Fruit fly (Drosophila melanogaster) whole organism, embryonic: ENCODE results near the gene CG1440.
A peak's percentile ranks its signal among the peaks of the same experiment; 100 is the strongest.

Source experiments
- Asciz ChIP-seq: fragments of 200-800 bp; sonication (Bioruptor generic); optimal IDR thresholded peaks from 2 replicates; lab custom pipeline; 2017; ENCODE audit warnings: missing biosample characterization, mild to moderate bottlenecking, missing genetic modification characterization, missing genetic modification reagents
- BtbVII ChIP-seq: fragments of 200-800 bp; sonication (Bioruptor generic); optimal IDR thresholded peaks from 3 replicates; lab custom pipeline; 2017; ENCODE audit warnings: missing biosample characterization, mild to moderate bottlenecking, missing genetic modification characterization
- CG12769 ChIP-seq: fragments of 200-800 bp; sonication (Bioruptor generic); optimal IDR thresholded peaks from 2 replicates; lab custom pipeline; 2019; ENCODE audit warnings: missing biosample characterization, mild to moderate bottlenecking, missing genetic modification characterization, moderate library complexity
- CG15479 ChIP-seq: fragments of 200-800 bp; sonication (Bioruptor generic); optimal IDR thresholded peaks from 3 replicates; lab custom pipeline; 2019; ENCODE audit warnings: missing biosample characterization, mild to moderate bottlenecking, missing genetic modification characterization, moderate library complexity
- CG17186 ChIP-seq: fragments of 200-800 bp; sonication (Bioruptor generic); optimal IDR thresholded peaks from 3 replicates; lab custom pipeline; 2017; ENCODE audit warnings: missing biosample characterization, missing genetic modification reagents, missing genetic modification characterization
- CG17829 ChIP-seq: fragments of 200-800 bp; optimal IDR thresholded peaks from 2 replicates; lab custom pipeline; 2019; ENCODE audit warnings: missing biosample characterization, mild to moderate bottlenecking, missing genetic modification characterization, moderate library complexity
- CG17912 ChIP-seq: fragments of 200-800 bp; sonication (Bioruptor generic); optimal IDR thresholded peaks from 2 replicates; lab custom pipeline; 2018; ENCODE audit warnings: missing biosample characterization, mild to moderate bottlenecking, missing genetic modification characterization
- CG18599 ChIP-seq: fragments of 200-800 bp; sonication (Bioruptor generic); optimal IDR thresholded peaks from 3 replicates; lab custom pipeline; 2017; ENCODE audit warnings: missing biosample characterization, missing genetic modification characterization, mild to moderate bottlenecking, moderate library complexity, missing genetic modification reagents
- CG31224 ChIP-seq: fragments of 200-800 bp; sonication (Bioruptor generic); IDR thresholded peaks from 2 replicates; pipeline ENCODE4 v1.3.6; 2022; ENCODE audit warnings: missing biosample characterization, missing genetic modification characterization
- CG31365 ChIP-seq: fragments of 200-800 bp; sonication (Bioruptor generic); optimal IDR thresholded peaks from 2 replicates; lab custom pipeline; 2018; ENCODE audit warnings: missing biosample characterization, mild to moderate bottlenecking, missing genetic modification characterization
- CG5953 ChIP-seq: fragments of 200-800 bp; sonication (Bioruptor generic); IDR thresholded peaks from 2 replicates; pipeline ENCODE4 v1.3.6; 2022; ENCODE audit warnings: missing biosample characterization, missing genetic modification characterization
- CG6272 ChIP-seq: fragments of 200-800 bp; sonication (Bioruptor generic); IDR thresholded peaks from 2 replicates; pipeline ENCODE4 v1.3.6; 2022; ENCODE audit warnings: missing biosample characterization, missing genetic modification characterization
- CG6683 ChIP-seq: fragments of 200-800 bp; sonication (Bioruptor generic); optimal IDR thresholded peaks from 2 replicates; lab custom pipeline; 2017; ENCODE audit warnings: missing biosample characterization, mild to moderate bottlenecking, missing genetic modification characterization, missing genetic modification reagents
- CG6854 ChIP-seq: fragments of 200-800 bp; sonication (Bioruptor generic); optimal IDR thresholded peaks from 3 replicates; lab custom pipeline; 2017; ENCODE audit warnings: missing biosample characterization, mild to moderate bottlenecking, missing genetic modification characterization
- CG7987 ChIP-seq: fragments of 200-800 bp; sonication (Bioruptor generic); optimal IDR thresholded peaks from 2 replicates; lab custom pipeline; 2018; ENCODE audit warnings: missing biosample characterization, mild to moderate bottlenecking, missing genetic modification characterization, moderate library complexity
- CTCF ChIP-seq: fragments of 200-800 bp; sonication (Bioruptor generic); optimal IDR thresholded peaks from 2 replicates; lab custom pipeline; 2017; ENCODE audit warnings: missing biosample characterization, mild to moderate bottlenecking, missing genetic modification characterization, moderate library complexity
- Dek ChIP-seq: fragments of 200-800 bp; sonication (Bioruptor generic); optimal IDR thresholded peaks from 3 replicates; lab custom pipeline; 2019; ENCODE audit warnings: missing biosample characterization, mild to moderate bottlenecking, missing genetic modification characterization, moderate library complexity
- E2f2 ChIP-seq: fragments of 200-800 bp; sonication (Bioruptor generic); IDR thresholded peaks from 2 replicates; pipeline ENCODE4 v1.3.6; 2022; ENCODE audit warnings: missing biosample characterization, missing genetic modification characterization
- Eip74EF ChIP-seq, 2 experiments: fragments of 200-800 bp in 1 of 2; fragments of >200 bp in 1 of 2; sonication (Bioruptor generic) in 1 of 2; optimal IDR thresholded peaks; 2 replicates each; lab custom pipeline; 2017 to 2019; ENCODE audit warnings: missing biosample characterization in 2 of 2, missing genetic modification characterization in 2 of 2, mild to moderate bottlenecking in 1 of 2, moderate library complexity in 1 of 2
- Lim3 ChIP-seq: fragments of 200-800 bp; sonication (Bioruptor generic); IDR thresholded peaks from 2 replicates; pipeline ENCODE4 v1.3.6; 2022; ENCODE audit warnings: missing biosample characterization, missing genetic modification characterization
- Lpt ChIP-seq: fragments of >200 bp; optimal IDR thresholded peaks from 2 replicates; lab custom pipeline; 2018; ENCODE audit warnings: missing biosample characterization, missing genetic modification characterization
- Mrtf ChIP-seq: fragments of 200-800 bp; sonication (Bioruptor generic); IDR thresholded peaks from 3 replicates; pipeline ENCODE4 v1.3.6; 2022; ENCODE audit warnings: missing biosample characterization, missing genetic modification characterization
- NFAT ChIP-seq: fragments of 200-800 bp; sonication (Bioruptor generic); IDR thresholded peaks from 2 replicates; pipeline ENCODE4 v1.3.6; 2022; ENCODE audit warnings: missing biosample characterization, missing genetic modification characterization
- Oli ChIP-seq: fragments of 200-800 bp; sonication (Bioruptor generic); optimal IDR thresholded peaks from 2 replicates; lab custom pipeline; 2018; ENCODE audit warnings: missing biosample characterization, mild to moderate bottlenecking, missing genetic modification characterization, moderate library complexity
- PHDP ChIP-seq: fragments of 200-800 bp; sonication (Bioruptor generic); optimal IDR thresholded peaks from 3 replicates; lab custom pipeline; 2018; ENCODE audit warnings: missing biosample characterization, mild to moderate bottlenecking, missing genetic modification characterization, moderate library complexity
- Stat92E ChIP-seq, 3 experiments: fragments of >200 bp in 2 of 3; fragments of 200-800 bp in 1 of 3; sonication (Bioruptor generic) in 1 of 3; optimal IDR thresholded peaks; 2 replicates each; lab custom pipeline; 2017 to 2019; ENCODE audit warnings: missing biosample characterization in 3 of 3, missing genetic modification characterization in 3 of 3, mild to moderate bottlenecking in 1 of 3, moderate library complexity in 1 of 3
- Trl ChIP-seq, 3 experiments: fragments of >200 bp in 2 of 3; fragments of 200-800 bp in 1 of 3; sonication (Bioruptor generic) in 1 of 3; optimal IDR thresholded peaks; 2 replicates in 1 of 3; 3 replicates in 2 of 3; lab custom pipeline; 2016 to 2017; ENCODE audit warnings: missing biosample characterization in 1 of 3, missing genetic modification characterization in 1 of 3
- Xrp1 ChIP-seq: fragments of 200-800 bp; sonication (Bioruptor generic); IDR thresholded peaks from 2 replicates; pipeline ENCODE4 v1.3.6; 2022; ENCODE audit warnings: missing biosample characterization, missing genetic modification characterization
- ap ChIP-seq: fragments of 200-800 bp; sonication (Bioruptor generic); IDR thresholded peaks from 2 replicates; pipeline ENCODE4 v1.3.6; 2022; ENCODE audit warnings: missing biosample characterization, missing genetic modification characterization
- bigmax ChIP-seq: fragments of 200-800 bp; sonication (Bioruptor generic); optimal IDR thresholded peaks from 2 replicates; lab custom pipeline; 2018; ENCODE audit warnings: missing biosample characterization, mild to moderate bottlenecking, missing genetic modification characterization
- cad ChIP-seq: fragments of >200 bp; optimal IDR thresholded peaks from 2 replicates; lab custom pipeline; 2017; ENCODE audit warnings: missing biosample characterization, missing genetic modification characterization
- cg ChIP-seq: fragments of 200-800 bp; sonication (Bioruptor generic); optimal IDR thresholded peaks from 3 replicates; lab custom pipeline; 2019; ENCODE audit warnings: missing biosample characterization, mild to moderate bottlenecking, missing genetic modification characterization, moderate library complexity
- corto ChIP-seq: fragments of 200-800 bp; sonication (Bioruptor generic); optimal IDR thresholded peaks from 2 replicates; lab custom pipeline; 2016; ENCODE audit warnings: missing biosample characterization, mild to moderate bottlenecking, missing genetic modification characterization, moderate library complexity
- da ChIP-seq: fragments of 200-800 bp; sonication (Bioruptor generic); optimal IDR thresholded peaks from 2 replicates; lab custom pipeline; 2016; ENCODE audit warnings: missing biosample characterization, missing genetic modification characterization
- fd64A ChIP-seq: fragments of 200-800 bp; sonication (Bioruptor generic); optimal IDR thresholded peaks from 3 replicates; lab custom pipeline; 2018; ENCODE audit warnings: missing biosample characterization, mild to moderate bottlenecking, missing genetic modification characterization
- gsb ChIP-seq: fragments of 200-800 bp; sonication (Bioruptor generic); IDR thresholded peaks from 2 replicates; pipeline ENCODE4 v1.3.6; 2022; ENCODE audit warnings: missing biosample characterization, missing genetic modification characterization
- jumu ChIP-seq: fragments of 200-800 bp; sonication (Bioruptor generic); optimal IDR thresholded peaks from 3 replicates; lab custom pipeline; 2016; ENCODE audit warnings: missing biosample characterization, missing genetic modification characterization
- ken ChIP-seq: fragments of 200-800 bp; sonication (Bioruptor generic); IDR thresholded peaks from 3 replicates; pipeline ENCODE4 v1.3.6; 2022; ENCODE audit warnings: missing biosample characterization, missing genetic modification characterization
- lola ChIP-seq, 3 experiments: fragments of >200 bp in 2 of 3; fragments of 200-800 bp in 1 of 3; sonication (Bioruptor generic) in 1 of 3; optimal IDR thresholded peaks; 2 replicates each; lab custom pipeline; 2017 to 2019; ENCODE audit warnings: missing biosample characterization in 3 of 3, missing genetic modification characterization in 3 of 3, mild to moderate bottlenecking in 1 of 3, moderate library complexity in 1 of 3
- nerfin-1 ChIP-seq: fragments of 200-800 bp; sonication (Bioruptor generic); optimal IDR thresholded peaks from 3 replicates; lab custom pipeline; 2019; ENCODE audit warnings: missing biosample characterization, mild to moderate bottlenecking, missing genetic modification characterization, moderate library complexity
- otp ChIP-seq: fragments of 200-800 bp; sonication (Bioruptor generic); IDR thresholded peaks from 3 replicates; pipeline ENCODE4, ENCODE4 v1.3.6; 2022; ENCODE audit warnings: missing biosample characterization, missing genetic modification characterization
- pho ChIP-seq: fragments of 200-800 bp; sonication (Bioruptor generic); optimal IDR thresholded peaks from 2 replicates; lab custom pipeline; 2016; ENCODE audit warnings: missing biosample characterization, missing genetic modification characterization
- pros ChIP-seq: fragments of 200-800 bp; sonication (Bioruptor generic); optimal IDR thresholded peaks from 3 replicates; lab custom pipeline; 2019; ENCODE audit warnings: missing biosample characterization, mild to moderate bottlenecking, missing genetic modification characterization, moderate library complexity
- rib ChIP-seq: fragments of 200-800 bp; sonication (Bioruptor generic); IDR thresholded peaks from 2 replicates; pipeline ENCODE4 v1.3.6; 2022; ENCODE audit warnings: missing biosample characterization, missing genetic modification characterization
- sim ChIP-seq: fragments of 200-800 bp; sonication (Bioruptor generic); IDR thresholded peaks from 2 replicates; pipeline ENCODE4 v1.3.6; 2022; ENCODE audit warnings: missing biosample characterization, missing genetic modification characterization
- sisA ChIP-seq: fragments of 200-800 bp; sonication (Bioruptor generic); IDR thresholded peaks from 2 replicates; pipeline ENCODE4 v1.3.6; 2022; ENCODE audit warnings: missing biosample characterization, missing genetic modification characterization
- sna ChIP-seq: fragments of 200-800 bp; sonication (Bioruptor generic); IDR thresholded peaks from 2 replicates; pipeline ENCODE4 v1.3.6; 2022; ENCODE audit warnings: missing biosample characterization, missing genetic modification characterization; ENCODE audit not compliant: partially characterized antibody
- so ChIP-seq: fragments of 200-800 bp; sonication (Bioruptor generic); IDR thresholded peaks from 3 replicates; pipeline ENCODE4 v1.3.6; 2022; ENCODE audit warnings: missing biosample characterization, missing genetic modification characterization
- unc-4 ChIP-seq: fragments of 200-800 bp; sonication (Bioruptor generic); IDR thresholded peaks from 2 replicates; pipeline ENCODE4 v1.3.6; 2022; ENCODE audit warnings: missing biosample characterization, missing genetic modification characterization; ENCODE audit not compliant: partially characterized antibody

Gene CG1440

dm6 chrX:8420772-8421448 lies 15.9 kb upstream of the CG1440 start (continued):
- TF ChIP-seq CG12769 (tag; lab: Kevin White, UChicago) (peak; percentile 30), CG18599 (GFP tag; lab: Kevin White, UChicago) (no peak), lola (GFP tag; optimal IDR thresholded peaks at IDR 0.05; lab: Kevin White, UChicago) (peak in 1 of 3 experiments; percentile 43), CG5953 (0 out of 2 replicates have a peak, but pooled peaks have one; percentile 13), CG17186 (no peak), cad (GFP tag; lab: Kevin White, UChicago) (peak; percentile 44), cg (peak; percentile 85), CG17829 (peak; percentile 3), otp (GFP tag; lab: Robert Waterston, UW) (no peak; the same call in 2 of the 3 replicates), bigmax (GFP tag; lab: Kevin White, UChicago) (no peak), jumu (GFP tag; lab: Kevin White, UChicago) (no peak), nerfin-1 (tag; lab: Kevin White, UChicago) (peak; percentile 2), CG7987 (GFP tag; lab: Kevin White, UChicago) (no peak), so (GFP tag; lab: Robert Waterston, UW) (0 out of 3 replicates have a peak, but pooled peaks have one; percentile 52), Oli (tag; lab: Kevin White, UChicago) (no peak), da (GFP tag; lab: Kevin White, UChicago) (no peak), pho (GFP tag; lab: Kevin White, UChicago) (no peak), Dek (tag; lab: Kevin White, UChicago) (no peak), sim (GFP tag; lab: Robert Waterston, UW) (0 out of 2 replicates have a peak, but pooled peaks have one; percentile 39), CG6683 (GFP tag; lab: Kevin White, UChicago) (no peak), Xrp1 (GFP tag; lab: Robert Waterston, UW) (peak; percentile 21; the same call in 1 of the 2 replicates), fd64A (GFP tag; lab: Kevin White, UChicago) (peak; percentile 7), Trl (optimal IDR thresholded peaks at IDR 0.05; lab: Kevin White, UChicago) (peak; percentile 99 to 100), Trl (GFP tag; optimal IDR thresholded peaks at IDR 0.05; lab: Kevin White, UChicago) (no peak), sisA (GFP tag; lab: Robert Waterston, UW) (no peak), sna (GFP tag; lab: Robert Waterston, UW) (no peak), rib (no peak), ken (GFP tag; lab: Robert Waterston, UW) (peak; percentile 50; the same call in 1 of the 3 replicates), PHDP (peak; percentile 13), BtbVII (GFP tag; lab: Kevin White, UChicago) (peak; percentile 49), E2f2 (GFP tag; lab: Robert Waterston, UW) (peak; percentile 36; the same call in 1 of the 2 replicates), CG31224 (GFP tag; lab: Robert Waterston, UW) (no peak), Lpt (GFP tag; lab: Kevin White, UChicago) (peak; percentile 88), CG31365 (tag; lab: Kevin White, UChicago) (peak; percentile 13), CG6854 (GFP tag; lab: Kevin White, UChicago) (peak; percentile 2), CTCF (GFP tag; lab: Kevin White, UChicago) (no peak), Eip74EF (GFP tag; optimal IDR thresholded peaks at IDR 0.05; lab: Kevin White, UChicago) (peak in 1 of 2 experiments; percentile 2), Mrtf (GFP tag; lab: Robert Waterston, UW) (no peak), CG6272 (GFP tag; lab: Robert Waterston, UW) (no peak), corto (GFP tag; lab: Kevin White, UChicago) (peak; percentile 40), gsb (GFP tag; lab: Robert Waterston, UW) (no peak), Stat92E (GFP tag; optimal IDR thresholded peaks at IDR 0.05; lab: Kevin White, UChicago) (peak in 1 of 3 experiments; percentile 84), Asciz (GFP tag; lab: Kevin White, UChicago) (no peak), unc-4 (GFP tag; lab: Robert Waterston, UW) (no peak), NFAT (GFP tag; lab: Robert Waterston, UW) (no peak), CG15479 (peak; percentile 93), CG17912 (GFP tag; lab: Kevin White, UChicago) (no peak), pros (GFP tag; lab: Kevin White, UChicago) (peak; percentile 1), Lim3 (GFP tag; lab: Robert Waterston, UW) (no peak), ap (GFP tag; lab: Robert Waterston, UW) (no peak)
